Fruit fly (Drosophila melanogaster) whole organism, embryonic: ENCODE data around the gene CG33941.

ENCODE experiments used
- Atf-2 ChIP-seq: fragments of 200-800 bp; sonication (Bioruptor generic); optimal IDR thresholded peaks from 2 replicates; lab custom pipeline; 2016; ENCODE audit warnings: missing biosample characterization, missing genetic modification characterization
- Atf3 ChIP-seq: fragments of 200-800 bp; sonication (Bioruptor generic); optimal IDR thresholded peaks from 3 replicates; lab custom pipeline; 2016; ENCODE audit warnings: missing biosample characterization, missing genetic modification characterization
- CG10431 ChIP-seq: fragments of 200-800 bp; sonication (Bioruptor generic); optimal IDR thresholded peaks from 3 replicates; lab custom pipeline; 2018; ENCODE audit warnings: missing biosample characterization, mild to moderate bottlenecking, missing genetic modification characterization
- CG10654 ChIP-seq: fragments of 200-800 bp; sonication (Bioruptor generic); optimal IDR thresholded peaks from 2 replicates; lab custom pipeline; 2016; ENCODE audit warnings: missing biosample characterization, missing genetic modification characterization
- CG10979 ChIP-seq: fragments of 200-800 bp; sonication (Bioruptor generic); optimal IDR thresholded peaks from 2 replicates; lab custom pipeline; 2018; ENCODE audit warnings: missing biosample characterization, mild to moderate bottlenecking, missing genetic modification characterization, moderate library complexity
- CG11723 ChIP-seq: fragments of 200-800 bp; sonication (Bioruptor generic); optimal IDR thresholded peaks from 2 replicates; lab custom pipeline; 2017; ENCODE audit warnings: missing biosample characterization, mild to moderate bottlenecking, missing genetic modification characterization
- CG13296 ChIP-seq: fragments of 200-800 bp; sonication (Bioruptor generic); optimal IDR thresholded peaks from 3 replicates; lab custom pipeline; 2018; ENCODE audit warnings: missing biosample characterization, mild to moderate bottlenecking, missing genetic modification characterization
- CG13424 ChIP-seq: fragments of 200-800 bp; sonication (Bioruptor generic); optimal IDR thresholded peaks from 2 replicates; lab custom pipeline; 2019; ENCODE audit warnings: missing biosample characterization, mild to moderate bottlenecking, missing genetic modification characterization, moderate library complexity
- CG14860 ChIP-seq: fragments of 200-800 bp; sonication (Bioruptor generic); IDR thresholded peaks from 3 replicates; pipeline ENCODE4 v1.3.6; 2022; ENCODE audit warnings: missing biosample characterization, missing genetic modification characterization; ENCODE audit not compliant: partially characterized antibody
- CG16813 ChIP-seq: fragments of 200-800 bp; sonication (Bioruptor generic); IDR thresholded peaks from 3 replicates; pipeline ENCODE4 v1.3.6; 2022; ENCODE audit warnings: missing biosample characterization, missing genetic modification characterization; ENCODE audit not compliant: partially characterized antibody
- CG17328 ChIP-seq: fragments of 200-800 bp; sonication (Bioruptor generic); IDR thresholded peaks from 2 replicates; pipeline ENCODE4 v1.3.6; 2022; ENCODE audit warnings: missing biosample characterization, missing genetic modification characterization
- CG18476 ChIP-seq: fragments of 200-800 bp; sonication (Bioruptor generic); optimal IDR thresholded peaks from 2 replicates; lab custom pipeline; 2016; ENCODE audit warnings: missing biosample characterization, mild to moderate bottlenecking, missing genetic modification characterization
- CG4820 ChIP-seq: fragments of 200-800 bp; sonication (Bioruptor generic); optimal IDR thresholded peaks from 3 replicates; lab custom pipeline; 2016; ENCODE audit warnings: missing biosample characterization, missing genetic modification characterization
- CG5245 ChIP-seq: fragments of 200-800 bp; sonication (Bioruptor generic); optimal IDR thresholded peaks from 3 replicates; lab custom pipeline; 2016; ENCODE audit warnings: missing biosample characterization, missing genetic modification characterization
- CG6791 ChIP-seq: fragments of 200-800 bp; sonication (Bioruptor generic); IDR thresholded peaks from 3 replicates; pipeline ENCODE4 v1.3.6; 2022; ENCODE audit warnings: missing biosample characterization, missing genetic modification characterization; ENCODE audit not compliant: partially characterized antibody
- CG7839 ChIP-seq: fragments of 200-800 bp; sonication (Bioruptor generic); optimal IDR thresholded peaks from 3 replicates; lab custom pipeline; 2018; ENCODE audit warnings: missing biosample characterization, mild to moderate bottlenecking, missing genetic modification characterization, moderate library complexity
- CG8290 ChIP-seq, 3 experiments: fragments of 200-800 bp; sonication (Bioruptor generic); optimal IDR thresholded peaks; 2 replicates each; lab custom pipeline; 2016 to 2019; ENCODE audit warnings: missing biosample characterization in 3 of 3, missing genetic modification characterization in 3 of 3, mild to moderate bottlenecking in 2 of 3, moderate library complexity in 1 of 3
- CHES-1-like ChIP-seq: fragments of 200-800 bp; sonication (Bioruptor generic); optimal IDR thresholded peaks from 2 replicates; lab custom pipeline; 2016; ENCODE audit warnings: missing biosample characterization, missing genetic modification characterization
- Camta ChIP-seq: fragments of 200-800 bp; sonication (Bioruptor generic); optimal IDR thresholded peaks from 2 replicates; lab custom pipeline; 2016; ENCODE audit warnings: missing biosample characterization, missing genetic modification characterization
- Chrac-16 ChIP-seq: fragments of 200-800 bp; sonication (Bioruptor generic); optimal IDR thresholded peaks from 3 replicates; lab custom pipeline; 2016; ENCODE audit warnings: missing biosample characterization, missing genetic modification characterization
- D ChIP-seq, 2 experiments: fragments of 200-800 bp in 1 of 2; fragments of >200 bp in 1 of 2; sonication (Bioruptor generic) in 1 of 2; optimal IDR thresholded peaks; 2 replicates in 1 of 2; 3 replicates in 1 of 2; lab custom pipeline; 2017; ENCODE audit warnings: mild to moderate bottlenecking in 1 of 2, missing biosample characterization in 1 of 2, missing genetic modification characterization in 1 of 2, missing genetic modification reagents in 1 of 2
- D19B ChIP-seq: fragments of 200-800 bp; sonication (Bioruptor generic); optimal IDR thresholded peaks from 2 replicates; lab custom pipeline; 2017; ENCODE audit warnings: missing biosample characterization, mild to moderate bottlenecking, missing genetic modification characterization
- Dll ChIP-seq: fragments of 200-800 bp; sonication (Bioruptor generic); IDR thresholded peaks from 4 replicates; pipeline ENCODE4 v1.3.6; 2022; ENCODE audit warnings: missing biosample characterization, missing genetic modification characterization; ENCODE audit not compliant: partially characterized antibody
- H15 ChIP-seq: fragments of 200-800 bp; sonication (Bioruptor generic); IDR thresholded peaks from 3 replicates; pipeline ENCODE4 v1.3.6; 2022; ENCODE audit warnings: missing biosample characterization, missing genetic modification characterization
- Mad ChIP-seq: fragments of 200-800 bp; sonication (Bioruptor generic); optimal IDR thresholded peaks from 2 replicates; lab custom pipeline; 2016; ENCODE audit warnings: missing biosample characterization, missing genetic modification characterization
- Oli ChIP-seq: fragments of 200-800 bp; sonication (Bioruptor generic); optimal IDR thresholded peaks from 2 replicates; lab custom pipeline; 2018; ENCODE audit warnings: missing biosample characterization, mild to moderate bottlenecking, missing genetic modification characterization, moderate library complexity
- Poxn ChIP-seq: fragments of 200-800 bp; sonication (Bioruptor generic); IDR thresholded peaks from 2 replicates; pipeline ENCODE4 v1.3.6; 2022; ENCODE audit warnings: missing biosample characterization, missing genetic modification characterization
- Sox102F ChIP-seq: fragments of 200-800 bp; sonication (Bioruptor generic); optimal IDR thresholded peaks from 2 replicates; lab custom pipeline; 2018; ENCODE audit warnings: missing biosample characterization, mild to moderate bottlenecking, missing genetic modification characterization, moderate library complexity
- Stat92E ChIP-seq, 3 experiments: fragments of >200 bp in 2 of 3; fragments of 200-800 bp in 1 of 3; sonication (Bioruptor generic) in 1 of 3; optimal IDR thresholded peaks; 2 replicates each; lab custom pipeline; 2017 to 2019; ENCODE audit warnings: missing biosample characterization in 3 of 3, missing genetic modification characterization in 3 of 3, mild to moderate bottlenecking in 1 of 3, moderate library complexity in 1 of 3
- Xrp1 ChIP-seq: fragments of 200-800 bp; sonication (Bioruptor generic); IDR thresholded peaks from 2 replicates; pipeline ENCODE4 v1.3.6; 2022; ENCODE audit warnings: missing biosample characterization, missing genetic modification characterization
- bsh ChIP-seq, 2 experiments: fragments of 200-800 bp; sonication (Bioruptor generic); optimal IDR thresholded peaks; 2 replicates each; lab custom pipeline; 2017 to 2018; ENCODE audit warnings: mild to moderate bottlenecking in 2 of 2, missing biosample characterization in 2 of 2, missing genetic modification characterization in 2 of 2, moderate library complexity in 1 of 2
- btn ChIP-seq: fragments of 200-800 bp; sonication (Bioruptor generic); optimal IDR thresholded peaks from 2 replicates; lab custom pipeline; 2016; ENCODE audit warnings: missing biosample characterization, missing genetic modification characterization
- cad ChIP-seq: fragments of >200 bp; optimal IDR thresholded peaks from 2 replicates; lab custom pipeline; 2017; ENCODE audit warnings: missing biosample characterization, missing genetic modification characterization
- disco-r ChIP-seq: fragments of 200-800 bp; sonication (Bioruptor generic); optimal IDR thresholded peaks from 2 replicates; lab custom pipeline; 2016; ENCODE audit warnings: missing biosample characterization, missing genetic modification characterization
- dmrt11E ChIP-seq: fragments of 200-800 bp; sonication (Bioruptor generic); optimal IDR thresholded peaks from 3 replicates; lab custom pipeline; 2018; ENCODE audit warnings: missing biosample characterization, mild to moderate bottlenecking, missing genetic modification characterization, moderate library complexity
- eve ChIP-seq, 2 experiments: fragments of >200 bp; optimal IDR thresholded peaks; 2 replicates each; lab custom pipeline; 2017; ENCODE audit warnings: missing biosample characterization in 2 of 2, missing genetic modification characterization in 2 of 2
- grau ChIP-seq: fragments of 200-800 bp; optimal IDR thresholded peaks from 3 replicates; lab custom pipeline; 2019; ENCODE audit warnings: missing biosample characterization, mild to moderate bottlenecking, missing genetic modification characterization, moderate library complexity
- grn ChIP-seq: fragments of 200-800 bp; sonication (Bioruptor generic); optimal IDR thresholded peaks from 3 replicates; lab custom pipeline; 2017; ENCODE audit warnings: missing biosample characterization, missing genetic modification characterization
- maf-S ChIP-seq: fragments of 200-800 bp; sonication (Bioruptor generic); optimal IDR thresholded peaks from 2 replicates; lab custom pipeline; 2016; ENCODE audit warnings: missing biosample characterization, missing genetic modification characterization
- mld ChIP-seq: fragments of 200-800 bp; sonication (Bioruptor generic); IDR thresholded peaks from 3 replicates; pipeline ENCODE4 v1.3.6; 2022; ENCODE audit warnings: missing biosample characterization, missing genetic modification characterization; ENCODE audit not compliant: partially characterized antibody
- org-1 ChIP-seq: fragments of 200-800 bp; sonication (Bioruptor generic); optimal IDR thresholded peaks from 2 replicates; lab custom pipeline; 2017; ENCODE audit warnings: missing biosample characterization, missing genetic modification characterization
- phol ChIP-seq: fragments of 200-800 bp; sonication (Bioruptor generic); optimal IDR thresholded peaks from 3 replicates; lab custom pipeline; 2018; ENCODE audit warnings: missing biosample characterization, mild to moderate bottlenecking, missing genetic modification characterization, moderate library complexity
- pnt ChIP-seq: fragments of 200-800 bp; sonication (Bioruptor generic); optimal IDR thresholded peaks from 3 replicates; lab custom pipeline; 2016; ENCODE audit warnings: missing biosample characterization, missing genetic modification characterization
- row ChIP-seq: fragments of 200-800 bp; sonication (Bioruptor generic); IDR thresholded peaks from 3 replicates; pipeline ENCODE4 v1.3.6; 2022; ENCODE audit warnings: missing biosample characterization, missing genetic modification characterization
- sisA ChIP-seq: fragments of 200-800 bp; sonication (Bioruptor generic); IDR thresholded peaks from 2 replicates; pipeline ENCODE4 v1.3.6; 2022; ENCODE audit warnings: missing biosample characterization, missing genetic modification characterization
- sr ChIP-seq: fragments of 200-800 bp; sonication (Bioruptor generic); IDR thresholded peaks from 3 replicates; pipeline ENCODE4 v1.3.6; 2022; ENCODE audit warnings: missing biosample characterization, missing genetic modification characterization
- tgo ChIP-seq: fragments of 200-800 bp; sonication (Bioruptor generic); IDR thresholded peaks from 3 replicates; pipeline ENCODE4 v1.3.6; 2022; ENCODE audit warnings: missing biosample characterization, missing genetic modification characterization
- tna ChIP-seq: fragments of 200-800 bp; sonication (Bioruptor generic); IDR thresholded peaks from 2 replicates; pipeline ENCODE4 v1.3.6; 2022; ENCODE audit warnings: missing biosample characterization, missing genetic modification characterization; ENCODE audit not compliant: partially characterized antibody
- yki ChIP-seq: fragments of >200 bp; optimal IDR thresholded peaks from 3 replicates; lab custom pipeline; 2018
- zfh1 ChIP-seq: fragments of 200-800 bp; sonication (Bioruptor generic); IDR thresholded peaks from 3 replicates; pipeline ENCODE4 v1.3.6; 2022; ENCODE audit warnings: missing biosample characterization, missing genetic modification characterization

The CG33941 gene

dm6 chr4:497724-498123 lies 30.4 kb downstream of the CG33941 start (continued):
- peak; percentile 53; the same call in 1 of the 3 replicates for TF ChIP-seq H15 (GFP tag; lab: Robert Waterston, UW)
- peak; percentile 66; the same call in 2 of the 3 replicates for TF ChIP-seq tgo (GFP tag; lab: Robert Waterston, UW)
- TF ChIP-seq Poxn (GFP tag; lab: Robert Waterston, UW) = no peak
- no peak for TF ChIP-seq CG16813 (GFP tag; lab: Robert Waterston, UW)
- peak; percentile 96 for TF ChIP-seq CG10431
- TF ChIP-seq CG5245 (GFP tag; lab: Kevin White, UChicago) = peak; percentile 79
- peak; percentile 87 for TF ChIP-seq Atf-2 (GFP tag; lab: Kevin White, UChicago)
- no peak for TF ChIP-seq sr (GFP tag; lab: Robert Waterston, UW)
- peak in 1 of 2 experiments; percentile 94 for TF ChIP-seq bsh (GFP tag; optimal IDR thresholded peaks at IDR 0.05; lab: Kevin White, UChicago)
- TF ChIP-seq CG14860 (GFP tag; lab: Robert Waterston, UW) = no peak
- peak; percentile 94 for TF ChIP-seq org-1 (GFP tag; lab: Kevin White, UChicago)
- TF ChIP-seq Stat92E (GFP tag; optimal IDR thresholded peaks at IDR 0.05; lab: Kevin White, UChicago) = peak in 1 of 3 experiments; percentile 78
- peak; percentile 88 for TF ChIP-seq Atf3 (GFP tag; lab: Kevin White, UChicago)
- peak; percentile 33 for TF ChIP-seq Chrac-16
- TF ChIP-seq CG13296 (GFP tag; lab: Kevin White, UChicago) = peak; percentile 91
- TF ChIP-seq CG11723 = peak; percentile 94
- peak; percentile 95 for TF ChIP-seq Camta
- TF ChIP-seq disco-r = peak; percentile 88
- TF ChIP-seq pnt = peak; percentile 85
- TF ChIP-seq btn (GFP tag; lab: Kevin White, UChicago) = peak; percentile 94
- peak; percentile 88 for TF ChIP-seq CG13424 (tag; lab: Kevin White, UChicago)
- TF ChIP-seq maf-S (GFP tag; lab: Kevin White, UChicago) = peak; percentile 86
- no peak for TF ChIP-seq CG6791 (GFP tag; lab: Robert Waterston, UW)
- TF ChIP-seq cad (GFP tag; lab: Kevin White, UChicago) = no peak
- TF ChIP-seq Dll (GFP tag; lab: Robert Waterston, UW) = no peak
- no peak for TF ChIP-seq sisA
- no peak for TF ChIP-seq mld (GFP tag; lab: Robert Waterston, UW)
- peak; percentile 82 for TF ChIP-seq Sox102F
- TF ChIP-seq CG18476 (GFP tag; lab: Kevin White, UChicago) = peak; percentile 85
- TF ChIP-seq D (optimal IDR thresholded peaks at IDR 0.05; lab: Kevin White, UChicago) = no peak
- TF ChIP-seq D (GFP tag; optimal IDR thresholded peaks at IDR 0.05; lab: Kevin White, UChicago) = peak; percentile 96
- peak; percentile 96 for TF ChIP-seq CG8290 (GFP tag; optimal IDR thresholded peaks at IDR 0.05; lab: Kevin White, UChicago)
- TF ChIP-seq CG8290 (tag; optimal IDR thresholded peaks at IDR 0.05; lab: Kevin White, UChicago) = peak; percentile 95 to 100
- TF ChIP-seq CG10654 = peak; percentile 93

dm6 chr4:498324-498850 lies 31.1 kb downstream of the CG33941 start:
- peak; percentile 39 for TF ChIP-seq dmrt11E (tag; lab: Kevin White, UChicago)
- peak; percentile 5 for TF ChIP-seq Mad (GFP tag; lab: Kevin White, UChicago)
- TF ChIP-seq bsh (GFP tag; optimal IDR thresholded peaks at IDR 0.05; lab: Kevin White, UChicago) = peak in 1 of 2 experiments; percentile 31
- no peak for TF ChIP-seq grn (GFP tag; lab: Kevin White, UChicago)
- peak; percentile 40; the same call in 1 of the 2 replicates for TF ChIP-seq CG17328
- TF ChIP-seq eve (GFP tag; optimal IDR thresholded peaks at IDR 0.05; lab: Kevin White, UChicago) = no peak
- peak; percentile 25 for TF ChIP-seq phol (tag; lab: Kevin White, UChicago)
- TF ChIP-seq CHES-1-like (GFP tag; lab: Kevin White, UChicago) = no peak
- TF ChIP-seq zfh1 (GFP tag; lab: Robert Waterston, UW) = peak; percentile 23; the same call in 1 of the 3 replicates
- peak; percentile 5 for TF ChIP-seq CG4820 (GFP tag; lab: Kevin White, UChicago)
- no peak for TF ChIP-seq yki (lab: Kevin White, UChicago)
- TF ChIP-seq grau (tag; lab: Kevin White, UChicago) = peak; percentile 1
- TF ChIP-seq D19B (GFP tag; lab: Kevin White, UChicago) = peak; percentile 15
- TF ChIP-seq CG7839 (tag; lab: Kevin White, UChicago) = peak; percentile 21
- peak; percentile 6; the same call in 1 of the 2 replicates for TF ChIP-seq Xrp1
- 0 out of 3 replicates have a peak, but pooled peaks have one; percentile 26 for TF ChIP-seq row (GFP tag; lab: Robert Waterston, UW)
- peak; percentile 23 for TF ChIP-seq CG10979 (tag; lab: Kevin White, UChicago)
- peak; percentile 24 for TF ChIP-seq Oli (tag; lab: Kevin White, UChicago)
- TF ChIP-seq tna (GFP tag; lab: Robert Waterston, UW) = peak; percentile 20; the same call in 1 of the 2 replicates
